Worm (Caenorhabditis elegans): Measurements from ENCODE around the gene ctsa-4.1.

- TF ChIP-seq hnd-1 (tag; optimal IDR thresholded peaks at IDR 0.05) (no peak), ceh-36 (tag; optimal IDR thresholded peaks at IDR 0.05) (no peak), ama-1 (optimal IDR thresholded peaks at IDR 0.05) (no peak), hmg-4 (GFP tag; optimal IDR thresholded peaks at IDR 0.05) (no peak), tbx-11 (GFP tag; IDR thresholded peaks at IDR 0.05) (no peak), ets-7 (tag; optimal IDR thresholded peaks at IDR 0.05) (no peak), sea-1 (GFP tag; conservative IDR thresholded peaks at IDR 0.05) (no peak), F13C5.2 (tag; optimal IDR thresholded peaks at IDR 0.05) (no peak), tbx-37 (GFP tag; conservative IDR thresholded peaks at IDR 0.05) (no peak), B0310.2 (tag; optimal IDR thresholded peaks at IDR 0.05) (no peak)
These were observed 39.5 kb upstream of the ctsa-4.1 start for ce11 chrII:6327317-6327716.
